Fruit fly (Drosophila melanogaster): Measurements from ENCODE around the gene RnpS1.
A peak's percentile ranks its signal among the peaks of the same experiment; 100 is the strongest.

DNA sequence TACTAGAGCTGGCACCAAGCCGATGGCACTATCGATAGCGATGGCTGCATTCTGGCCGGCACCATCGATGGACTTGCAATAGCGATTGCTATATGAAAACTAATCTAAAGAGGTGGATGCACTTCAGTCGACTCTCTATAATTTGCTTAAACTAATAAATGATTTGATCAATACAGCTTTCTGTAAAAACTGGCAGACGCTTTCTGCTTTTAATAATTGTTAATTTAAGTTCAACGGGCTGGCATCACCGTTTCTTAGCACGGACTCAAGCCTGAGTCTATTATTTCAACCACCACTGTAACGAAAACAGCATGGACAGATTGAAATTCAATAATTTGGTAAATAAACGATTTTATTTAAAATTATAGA, 38.8 kb upstream of the RnpS1 start, which contains the start of the genes Ras85D and Rlb1:
- peak; percentile 67 for TF ChIP-seq pad (GFP tag; optimal IDR thresholded peaks at IDR 0.05)
- TF ChIP-seq CG33017 (tag; optimal IDR thresholded peaks at IDR 0.05): peak; percentile 49
- TF ChIP-seq CG12768 (GFP tag; optimal IDR thresholded peaks at IDR 0.05): peak; percentile 73
- TF ChIP-seq Hr96 (GFP tag; optimal IDR thresholded peaks at IDR 0.05): no peak
- peak; percentile 76 for TF ChIP-seq CG11617 (GFP tag; optimal IDR thresholded peaks at IDR 0.05)
- peak; percentile 86 for TF ChIP-seq Crg-1 (GFP tag; optimal IDR thresholded peaks at IDR 0.05)
- peak; percentile 69 for TF ChIP-seq CG14711 (tag; optimal IDR thresholded peaks at IDR 0.05)
- no peak for TF ChIP-seq cic (GFP tag; optimal IDR thresholded peaks at IDR 0.05)
- no peak for TF ChIP-seq kay (GFP tag; ENCODE audit: borderline replicate concordance)
- TF ChIP-seq ovo (GFP tag; optimal IDR thresholded peaks at IDR 0.05): peak; percentile 80
- TF ChIP-seq Clk (GFP tag; optimal IDR thresholded peaks at IDR 0.05): no peak
- TF ChIP-seq cnc (optimal IDR thresholded peaks at IDR 0.05): no peak
- peak; percentile 87 for TF ChIP-seq Mnt (GFP tag; optimal IDR thresholded peaks at IDR 0.05)
